Fruit fly (Drosophila melanogaster) whole organism, prepupa: ENCODE data around the gene Rab23.
A peak's percentile ranks its signal among the peaks of the same experiment; 100 is the strongest.

Experiments
- Blimp-1 ChIP-seq: fragments of 200-800 bp; sonication (Bioruptor generic); optimal IDR thresholded peaks from 3 replicates; lab custom pipeline; 2017; ENCODE audit warnings: missing biosample characterization, missing genetic modification characterization, mild to moderate bottlenecking, moderate library complexity, missing genetic modification reagents
- CG10631 ChIP-seq: fragments of 200-800 bp; sonication (Bioruptor generic); optimal IDR thresholded peaks from 2 replicates; lab custom pipeline; 2016; ENCODE audit warnings: missing biosample characterization, missing genetic modification characterization
- CG11294 ChIP-seq: fragments of 200-800 bp; sonication (Bioruptor generic); IDR thresholded peaks from 2 replicates; pipeline ENCODE4 v1.3.6; 2022; ENCODE audit warnings: missing biosample characterization, missing genetic modification characterization
- CG11902 ChIP-seq: fragments of 200-800 bp; sonication (Bioruptor generic); optimal IDR thresholded peaks from 3 replicates; lab custom pipeline; 2016; ENCODE audit warnings: missing biosample characterization, missing genetic modification characterization
- CG1621 ChIP-seq: fragments of 200-800 bp; sonication (Bioruptor generic); optimal IDR thresholded peaks from 3 replicates; lab custom pipeline; 2018; ENCODE audit warnings: missing biosample characterization, mild to moderate bottlenecking, missing genetic modification characterization
- CG16779 ChIP-seq: fragments of 200-800 bp; sonication (Bioruptor generic); optimal IDR thresholded peaks from 3 replicates; lab custom pipeline; 2017; ENCODE audit warnings: missing biosample characterization, mild to moderate bottlenecking, missing genetic modification characterization
- CG31627 ChIP-seq: fragments of 200-800 bp; sonication (Bioruptor generic); optimal IDR thresholded peaks from 3 replicates; lab custom pipeline; 2016; ENCODE audit warnings: missing biosample characterization, missing genetic modification characterization
- CG32006 ChIP-seq: fragments of 200-800 bp; sonication (Bioruptor generic); optimal IDR thresholded peaks from 3 replicates; lab custom pipeline; 2017; ENCODE audit warnings: missing biosample characterization, mild to moderate bottlenecking, missing genetic modification characterization
- CG34406 ChIP-seq: fragments of 200-800 bp; sonication (Bioruptor generic); optimal IDR thresholded peaks from 3 replicates; lab custom pipeline; 2016; ENCODE audit warnings: missing biosample characterization, missing genetic modification characterization
- CG3919 ChIP-seq: fragments of 200-800 bp; sonication (Bioruptor generic); optimal IDR thresholded peaks from 3 replicates; lab custom pipeline; 2016; ENCODE audit warnings: missing biosample characterization, missing genetic modification characterization
- CG4318 ChIP-seq: fragments of 200-800 bp; sonication (Bioruptor generic); optimal IDR thresholded peaks from 3 replicates; lab custom pipeline; 2017; ENCODE audit warnings: missing biosample characterization, mild to moderate bottlenecking, missing genetic modification characterization
- CG6163 ChIP-seq: fragments of 200-800 bp; sonication (Bioruptor generic); IDR thresholded peaks from 3 replicates; pipeline ENCODE4 v1.3.6; 2022; ENCODE audit warnings: missing biosample characterization, missing genetic modification characterization
- CG6276 ChIP-seq: fragments of 200-800 bp; sonication (Bioruptor generic); optimal IDR thresholded peaks from 2 replicates; lab custom pipeline; 2017; ENCODE audit warnings: missing biosample characterization, mild to moderate bottlenecking, missing genetic modification characterization
- CG6792 ChIP-seq: fragments of 200-800 bp; sonication (Bioruptor generic); optimal IDR thresholded peaks from 3 replicates; lab custom pipeline; 2016; ENCODE audit warnings: missing biosample characterization, missing genetic modification characterization
- CG6808 ChIP-seq: fragments of 200-800 bp; sonication (Bioruptor generic); optimal IDR thresholded peaks from 3 replicates; lab custom pipeline; 2017; ENCODE audit warnings: missing biosample characterization, missing genetic modification characterization, mild to moderate bottlenecking, moderate library complexity, missing genetic modification reagents
- CG7368 ChIP-seq: fragments of 200-800 bp; sonication (Bioruptor generic); optimal IDR thresholded peaks from 3 replicates; lab custom pipeline; 2016; ENCODE audit warnings: missing biosample characterization, missing genetic modification characterization
- CG8319 ChIP-seq: fragments of 200-800 bp; sonication (Bioruptor generic); optimal IDR thresholded peaks from 3 replicates; lab custom pipeline; 2016; ENCODE audit warnings: missing biosample characterization, missing genetic modification characterization
- CG8632 ChIP-seq: fragments of 200-800 bp; sonication (Bioruptor generic); optimal IDR thresholded peaks from 3 replicates; lab custom pipeline; 2016; ENCODE audit warnings: missing biosample characterization, missing genetic modification characterization
- CG9139 ChIP-seq: fragments of 200-800 bp; sonication (Bioruptor generic); optimal IDR thresholded peaks from 3 replicates; lab custom pipeline; 2017; ENCODE audit warnings: missing biosample characterization, mild to moderate bottlenecking, missing genetic modification characterization
- Eip75B ChIP-seq: fragments of 200-800 bp; sonication (Bioruptor generic); optimal IDR thresholded peaks from 3 replicates; lab custom pipeline; 2016; ENCODE audit warnings: missing biosample characterization, missing genetic modification characterization
- Eip78C ChIP-seq: fragments of 200-800 bp; sonication (Bioruptor generic); peaks from one replicate; lab custom pipeline; 2016; ENCODE audit warnings: missing biosample characterization, missing genetic modification characterization
- Eip93F ChIP-seq: fragments of 200-800 bp; sonication (Bioruptor generic); optimal IDR thresholded peaks from 2 replicates; lab custom pipeline; 2016; ENCODE audit warnings: missing biosample characterization, mild to moderate bottlenecking, missing genetic modification characterization
- Ets21C ChIP-seq: fragments of 200-800 bp; sonication (Bioruptor generic); optimal IDR thresholded peaks from 3 replicates; lab custom pipeline; 2016; ENCODE audit warnings: missing biosample characterization, missing genetic modification characterization
- Ets96B ChIP-seq: fragments of 200-800 bp; optimal IDR thresholded peaks from 2 replicates; lab custom pipeline; 2019; ENCODE audit warnings: missing biosample characterization, mild to moderate bottlenecking, missing genetic modification characterization, moderate library complexity
- Gug ChIP-seq: fragments of 200-800 bp; sonication (Bioruptor generic); IDR thresholded peaks from 2 replicates; pipeline ENCODE4 v1.3.6; 2022; ENCODE audit warnings: missing biosample characterization, missing genetic modification characterization
- Hr38 ChIP-seq: sonication (Bioruptor generic); optimal IDR thresholded peaks from 2 replicates; lab custom pipeline; 2016; ENCODE audit warnings: missing biosample characterization, missing genetic modification characterization
- Hr4 ChIP-seq: fragments of 200-800 bp; sonication (Bioruptor generic); optimal IDR thresholded peaks from 3 replicates; lab custom pipeline; 2016; ENCODE audit warnings: missing biosample characterization, missing genetic modification characterization
- Lpt ChIP-seq: fragments of 200-800 bp; sonication (Bioruptor generic); optimal IDR thresholded peaks from 3 replicates; lab custom pipeline; 2016; ENCODE audit warnings: missing biosample characterization, missing genetic modification characterization
- Met ChIP-seq: fragments of 200-800 bp; sonication (Bioruptor generic); optimal IDR thresholded peaks from 3 replicates; lab custom pipeline; 2016; ENCODE audit warnings: missing biosample characterization, missing genetic modification characterization
- OdsH ChIP-seq: fragments of 200-800 bp; sonication (Bioruptor generic); optimal IDR thresholded peaks from 3 replicates; lab custom pipeline; 2016; ENCODE audit warnings: missing biosample characterization, missing genetic modification characterization
- Sox102F ChIP-seq: fragments of 200-800 bp; sonication (Bioruptor generic); optimal IDR thresholded peaks from 2 replicates; lab custom pipeline; 2016; ENCODE audit warnings: missing biosample characterization, mild to moderate bottlenecking, missing genetic modification characterization
- Sox14 ChIP-seq: fragments of 200-800 bp; sonication (Bioruptor generic); optimal IDR thresholded peaks from 3 replicates; lab custom pipeline; 2016; ENCODE audit warnings: missing biosample characterization, missing genetic modification characterization
- Sox15 ChIP-seq: fragments of 200-800 bp; sonication (Bioruptor generic); optimal IDR thresholded peaks from 3 replicates; lab custom pipeline; 2016; ENCODE audit warnings: missing biosample characterization, missing genetic modification characterization
- achi ChIP-seq: fragments of 200-800 bp; sonication (Bioruptor generic); optimal IDR thresholded peaks from 3 replicates; lab custom pipeline; 2016; ENCODE audit warnings: missing biosample characterization, missing genetic modification characterization
- acj6 ChIP-seq: fragments of 200-800 bp; sonication (Bioruptor generic); optimal IDR thresholded peaks from 3 replicates; lab custom pipeline; 2016; ENCODE audit warnings: missing biosample characterization, missing genetic modification characterization
- cyc ChIP-seq: fragments of 200-800 bp; sonication (Bioruptor generic); optimal IDR thresholded peaks from 3 replicates; lab custom pipeline; 2016; ENCODE audit warnings: missing biosample characterization, missing genetic modification characterization
- dsx ChIP-seq: fragments of 200-800 bp; optimal IDR thresholded peaks from 3 replicates; lab custom pipeline; 2019; ENCODE audit warnings: missing biosample characterization, mild to moderate bottlenecking, missing genetic modification characterization, moderate library complexity; ENCODE audit not compliant: poor library complexity, severe bottlenecking
- eg ChIP-seq: fragments of 200-800 bp; sonication (Bioruptor generic); IDR thresholded peaks from 3 replicates; pipeline ENCODE4 v1.3.6; 2022; ENCODE audit warnings: missing biosample characterization, missing genetic modification characterization
- esn ChIP-seq: fragments of 200-800 bp; sonication (Bioruptor generic); optimal IDR thresholded peaks from 2 replicates; lab custom pipeline; 2016; ENCODE audit warnings: missing biosample characterization, mild to moderate bottlenecking, missing genetic modification characterization, moderate library complexity
- fd59A ChIP-seq: fragments of 200-800 bp; sonication (Bioruptor generic); optimal IDR thresholded peaks from 2 replicates; lab custom pipeline; 2017; ENCODE audit warnings: missing biosample characterization, mild to moderate bottlenecking, missing genetic modification characterization, missing genetic modification reagents
- fkh ChIP-seq: fragments of 200-800 bp; sonication (Bioruptor generic); optimal IDR thresholded peaks from 3 replicates; lab custom pipeline; 2017; ENCODE audit warnings: missing biosample characterization, mild to moderate bottlenecking, missing genetic modification characterization, moderate library complexity
- net ChIP-seq: fragments of 200-800 bp; sonication (Bioruptor generic); optimal IDR thresholded peaks from 3 replicates; lab custom pipeline; 2016; ENCODE audit warnings: missing biosample characterization, missing genetic modification characterization
- pdm3 ChIP-seq: fragments of 200-800 bp; sonication (Bioruptor generic); optimal IDR thresholded peaks from 3 replicates; lab custom pipeline; 2016; ENCODE audit warnings: missing biosample characterization, missing genetic modification characterization
- salr ChIP-seq, 2 experiments: fragments of 200-800 bp; sonication (Bioruptor generic); optimal IDR thresholded peaks; 3 replicates each; lab custom pipeline; 2016 to 2018; ENCODE audit warnings: missing biosample characterization in 2 of 2, missing genetic modification characterization in 2 of 2, mild to moderate bottlenecking in 1 of 2
- spab ChIP-seq: fragments of 200-800 bp; sonication (Bioruptor generic); optimal IDR thresholded peaks from 2 replicates; lab custom pipeline; 2017; ENCODE audit warnings: missing biosample characterization, mild to moderate bottlenecking, missing genetic modification characterization, missing genetic modification reagents
- ss ChIP-seq, 2 experiments: fragments of 200-800 bp; sonication (Bioruptor generic); optimal IDR thresholded peaks; 2 replicates in 1 of 2; 3 replicates in 1 of 2; lab custom pipeline; 2017 to 2018; ENCODE audit warnings: mild to moderate bottlenecking in 2 of 2, missing biosample characterization in 2 of 2, missing genetic modification characterization in 2 of 2, moderate library complexity in 1 of 2
- svp ChIP-seq: fragments of 200-800 bp; sonication (Bioruptor generic); peaks from one replicate; lab custom pipeline; 2016; ENCODE audit warnings: missing biosample characterization, missing genetic modification characterization
- vri ChIP-seq: fragments of 200-800 bp; sonication (Bioruptor generic); optimal IDR thresholded peaks from 3 replicates; lab custom pipeline; 2016; ENCODE audit warnings: missing biosample characterization, mild to moderate bottlenecking, missing genetic modification characterization

Gene Rab23

dm6 chr3R:5658984-5659802 is 26.0 kb downstream of the Rab23 start (continued):
- no peak for TF ChIP-seq spab
- TF ChIP-seq achi (GFP tag; lab: Kevin White, UChicago), result peak; percentile 2
- TF ChIP-seq dsx (GFP tag; lab: Kevin White, UChicago), result no peak
- no peak for TF ChIP-seq CG9139 (GFP tag; lab: Kevin White, UChicago)
- TF ChIP-seq CG31627 (GFP tag; lab: Kevin White, UChicago), result no peak
- peak; percentile 77 for TF ChIP-seq Eip78C
- no peak for TF ChIP-seq Ets21C (GFP tag; lab: Kevin White, UChicago)
- no peak for TF ChIP-seq Blimp-1 (GFP tag; lab: Kevin White, UChicago)
- TF ChIP-seq Met (GFP tag; lab: Kevin White, UChicago), result no peak
- no peak for TF ChIP-seq fkh

- TF ChIP-seq Ets96B (tag; lab: Kevin White, UChicago) (peak; percentile 87), CG6163 (GFP tag; lab: Robert Waterston, UW) (peak; percentile 87), Eip93F (GFP tag; lab: Kevin White, UChicago) (peak; percentile 76), salr (GFP tag; optimal IDR thresholded peaks at IDR 0.05; lab: Kevin White, UChicago) (peak; percentile 66 to 79), svp (GFP tag; lab: Kevin White, UChicago) (peak; percentile 98), net (peak; percentile 83), CG6276 (GFP tag; lab: Kevin White, UChicago) (no peak), CG7368 (GFP tag; lab: Kevin White, UChicago) (peak; percentile 71), esn (GFP tag; lab: Kevin White, UChicago) (peak; percentile 94), Ets21C (GFP tag; lab: Kevin White, UChicago) (peak; percentile 95), OdsH (GFP tag; lab: Kevin White, UChicago) (peak; percentile 94), CG16779 (tag; lab: Kevin White, UChicago) (no peak), Eip75B (GFP tag; lab: Kevin White, UChicago) (peak; percentile 89), CG8319 (GFP tag; lab: Kevin White, UChicago) (peak; percentile 86), CG31627 (GFP tag; lab: Kevin White, UChicago) (peak; percentile 97), CG6792 (GFP tag; lab: Kevin White, UChicago) (peak; percentile 85), CG11902 (peak; percentile 93), eg (GFP tag; lab: Robert Waterston, UW) (peak; percentile 86), CG4318 (GFP tag; lab: Kevin White, UChicago) (no peak), fd59A (peak; percentile 80), vri (peak; percentile 85), Eip78C (peak; percentile 95), Lpt (GFP tag; lab: Kevin White, UChicago) (peak; percentile 76), CG34406 (GFP tag; lab: Kevin White, UChicago) (peak; percentile 86), ss (GFP tag; optimal IDR thresholded peaks at IDR 0.05; lab: Kevin White, UChicago) (peak; percentile 62 to 85), Sox14 (GFP tag; lab: Kevin White, UChicago) (peak; percentile 95), CG32006 (GFP tag; lab: Kevin White, UChicago) (peak; percentile 88), CG6808 (peak; percentile 78), Sox15 (peak; percentile 94), CG11294 (GFP tag; lab: Robert Waterston, UW) (peak; percentile 67; the same call in 1 of the 2 replicates), Met (GFP tag; lab: Kevin White, UChicago) (peak; percentile 92), Hr4 (GFP tag; lab: Kevin White, UChicago) (peak; percentile 94), cyc (GFP tag; lab: Kevin White, UChicago) (peak; percentile 95), CG8632 (GFP tag; lab: Kevin White, UChicago) (peak; percentile 83), Hr38 (GFP tag; lab: Kevin White, UChicago) (peak; percentile 44), Sox102F (GFP tag; lab: Kevin White, UChicago) (peak; percentile 88), Gug (GFP tag; lab: Robert Waterston, UW) (peak; percentile 88), pdm3 (GFP tag; lab: Kevin White, UChicago) (peak; percentile 94), CG1621 (tag; lab: Kevin White, UChicago) (peak; percentile 81), CG3919 (peak; percentile 91), CG10631 (GFP tag; lab: Kevin White, UChicago) (peak; percentile 94), acj6 (GFP tag; lab: Kevin White, UChicago) (peak; percentile 94)
Measured at dm6 chr3R:5654692-5655181, 30.5 kb downstream of the Rab23 start, which contains the start of the genes elm and MED27. elm (minus strand) TSS chr3R:5654861. MED27 (plus strand) TSS chr3R:5655139.
